Worm (Caenorhabditis elegans): ENCODE data around the gene srh-167.

- no peak for TF ChIP-seq med-1 (GFP tag; optimal IDR thresholded peaks at IDR 0.05; ENCODE audit: insufficient read depth)
- no peak for TF ChIP-seq ztf-23 (GFP tag; IDR thresholded peaks at IDR 0.05)
- TF ChIP-seq klf-2 (GFP tag; conservative IDR thresholded peaks at IDR 0.05), result no peak
Measured at ce11 chrV:16309523-16309922, 24.0 kb upstream of the srh-167 start, which contains the start of gene oac-7.
